Worm (Caenorhabditis elegans) whole organism, mixed stage, embryonic: ENCODE measurements around the gene T05H4.4.

Source experiments
- blmp-1 ChIP-seq: fragments of 150-350 bp; optimal IDR thresholded peaks from 2 replicates; lab custom pipeline; 2014; ENCODE audit warnings: missing biosample characterization, missing genetic modification characterization
- ces-1 ChIP-seq: fragments of 150-350 bp; optimal IDR thresholded peaks from 2 replicates; lab custom pipeline; 2014; ENCODE audit warnings: missing biosample characterization, missing genetic modification reagents, missing genetic modification characterization
- elt-3 ChIP-seq: fragments of 150-350 bp; optimal IDR thresholded peaks from 2 replicates; lab custom pipeline; 2014; ENCODE audit warnings: missing biosample characterization, missing genetic modification characterization
- mep-1 ChIP-seq: fragments of 150-350 bp; optimal IDR thresholded peaks from 2 replicates; lab custom pipeline; 2017; ENCODE audit warnings: missing biosample characterization, missing genetic modification reagents, missing genetic modification characterization, inconsistent platforms
- nhr-12 ChIP-seq: fragments of 150-350 bp; optimal IDR thresholded peaks from 2 replicates; lab custom pipeline; 2014; ENCODE audit warnings: missing biosample characterization, missing genetic modification characterization
- nhr-28 ChIP-seq: fragments of 150-350 bp; optimal IDR thresholded peaks from 2 replicates; lab custom pipeline; 2014; ENCODE audit warnings: missing biosample characterization, missing genetic modification characterization
- pha-4 ChIP-seq: fragments of 150-350 bp; optimal IDR thresholded peaks from 2 replicates; lab custom pipeline; 2018; ENCODE audit warnings: missing biosample characterization, missing genetic modification reagents, missing genetic modification characterization
- snpc-4 ChIP-seq: fragments of 150-350 bp; optimal IDR thresholded peaks from 2 replicates; lab custom pipeline; 2014; ENCODE audit warnings: missing biosample characterization, missing genetic modification characterization
- unc-62 ChIP-seq: fragments of 150-350 bp; optimal IDR thresholded peaks from 2 replicates; lab custom pipeline; 2014; ENCODE audit warnings: missing biosample characterization, missing genetic modification reagents, missing genetic modification characterization
- zip-8 ChIP-seq: fragments of 150-350 bp; optimal IDR thresholded peaks from 2 replicates; lab custom pipeline; 2014; ENCODE audit warnings: missing biosample characterization, missing genetic modification characterization
- ztf-11 ChIP-seq: fragments of 150-350 bp; optimal IDR thresholded peaks from 2 replicates; lab custom pipeline; 2014; ENCODE audit warnings: missing biosample characterization, missing genetic modification characterization

DNA sequence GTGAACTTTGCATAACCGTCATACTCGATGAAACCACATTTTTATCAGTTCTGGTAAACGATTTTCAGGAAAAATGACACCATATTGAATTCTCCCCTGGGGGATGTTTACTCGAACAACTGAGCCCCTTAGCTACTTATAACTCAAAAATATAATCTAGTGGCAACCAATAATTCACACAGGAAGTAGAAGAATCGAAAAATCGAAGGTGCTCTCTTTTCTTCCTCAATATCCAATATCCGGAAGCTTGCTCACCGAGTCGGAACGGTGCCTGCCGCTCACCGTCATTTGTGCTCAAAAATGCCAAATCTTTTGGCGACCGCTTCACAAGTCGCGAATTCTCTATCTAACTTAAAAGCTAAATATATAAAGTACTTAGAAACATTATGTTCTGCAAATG, 3.3 kb downstream of the T05H4.4 start, which contains the start of gene T05H4.3:
- TF ChIP-seq elt-3 (tag; lab: Kevin White, UChicago) = no peak
- no peak for TF ChIP-seq unc-62 (GFP tag; lab: Kevin White, UChicago)
- TF ChIP-seq mep-1 (tag; lab: Kevin White, UChicago) = no peak
- TF ChIP-seq ces-1 (GFP tag; lab: Kevin White, UChicago) = no peak
- no peak for TF ChIP-seq zip-8 (tag; lab: Kevin White, UChicago)
- no peak for TF ChIP-seq pha-4 (tag; lab: Kevin White, UChicago)
- TF ChIP-seq nhr-28 (tag; lab: Kevin White, UChicago) = no peak
- no peak for TF ChIP-seq snpc-4
- no peak for TF ChIP-seq nhr-12 (tag; lab: Kevin White, UChicago)
- TF ChIP-seq ztf-11 (tag; lab: Kevin White, UChicago) = no peak
- TF ChIP-seq blmp-1 (tag; lab: Kevin White, UChicago) = no peak
